Worm (Caenorhabditis elegans): Measurements from ENCODE around the gene F25E5.1.

- TF ChIP-seq rbr-2 (tag; optimal IDR thresholded peaks at IDR 0.05) (no peak), ztf-11 (tag; optimal IDR thresholded peaks at IDR 0.05) (no peak), ZK546.5 (tag; optimal IDR thresholded peaks at IDR 0.05) (no peak), unc-39 (tag; optimal IDR thresholded peaks at IDR 0.05) (no peak), nhr-6 (tag; optimal IDR thresholded peaks at IDR 0.05) (no peak), fos-1 (tag; optimal IDR thresholded peaks at IDR 0.05) (no peak), lin-15B (tag; optimal IDR thresholded peaks at IDR 0.05) (no peak), nhr-111 (GFP tag; optimal IDR thresholded peaks at IDR 0.05) (no peak), mdt-29 (GFP tag; IDR thresholded peaks at IDR 0.05) (no peak), egl-27 (tag; optimal IDR thresholded peaks at IDR 0.05) (no peak), unc-62 (GFP tag; optimal IDR thresholded peaks at IDR 0.05 in 1 of 2) (no peak), unc-62 (tag; optimal IDR thresholded peaks at IDR 0.05) (no peak), pqm-1 (tag; optimal IDR thresholded peaks at IDR 0.05) (no peak), nhr-102 (tag; optimal IDR thresholded peaks at IDR 0.05) (no peak), ama-1 (optimal IDR thresholded peaks at IDR 0.05) (no peak)
Measured at ce11 chrV:7439807-7440206, 25.9 kb upstream of the F25E5.1 start, which contains the start of gene try-13.
